Fruit fly (Drosophila melanogaster) whole organism, embryonic: ENCODE measurements around the gene CG10747.

Source experiments
- CG11085 ChIP-seq: fragments of 200-800 bp; sonication (Bioruptor generic); IDR thresholded peaks from 2 replicates; pipeline ENCODE4 v1.3.6; 2022; ENCODE audit warnings: missing biosample characterization, missing genetic modification characterization
- CG14014 ChIP-seq: fragments of 200-800 bp; sonication (Bioruptor generic); IDR thresholded peaks from 2 replicates; pipeline ENCODE4 v1.3.6; 2022; ENCODE audit warnings: missing biosample characterization, missing genetic modification characterization
- CG14860 ChIP-seq: fragments of 200-800 bp; sonication (Bioruptor generic); IDR thresholded peaks from 3 replicates; pipeline ENCODE4 v1.3.6; 2022; ENCODE audit warnings: missing biosample characterization, missing genetic modification characterization; ENCODE audit not compliant: partially characterized antibody
- CG15479 ChIP-seq: fragments of 200-800 bp; sonication (Bioruptor generic); optimal IDR thresholded peaks from 3 replicates; lab custom pipeline; 2019; ENCODE audit warnings: missing biosample characterization, mild to moderate bottlenecking, missing genetic modification characterization, moderate library complexity
- CG1603 ChIP-seq: fragments of 200-800 bp; sonication (Bioruptor generic); optimal IDR thresholded peaks from 2 replicates; lab custom pipeline; 2019; ENCODE audit warnings: missing biosample characterization, mild to moderate bottlenecking, missing genetic modification characterization, moderate library complexity
- CG17186 ChIP-seq: fragments of 200-800 bp; sonication (Bioruptor generic); optimal IDR thresholded peaks from 3 replicates; lab custom pipeline; 2017; ENCODE audit warnings: missing biosample characterization, missing genetic modification reagents, missing genetic modification characterization
- CG17385 ChIP-seq: fragments of 200-800 bp; sonication (Bioruptor generic); optimal IDR thresholded peaks from 3 replicates; lab custom pipeline; 2018; ENCODE audit warnings: missing biosample characterization, mild to moderate bottlenecking, missing genetic modification characterization
- CG17829 ChIP-seq: fragments of 200-800 bp; optimal IDR thresholded peaks from 2 replicates; lab custom pipeline; 2019; ENCODE audit warnings: missing biosample characterization, mild to moderate bottlenecking, missing genetic modification characterization, moderate library complexity
- CG18011 ChIP-seq: fragments of 200-800 bp; sonication (Bioruptor generic); optimal IDR thresholded peaks from 2 replicates; lab custom pipeline; 2017; ENCODE audit warnings: missing biosample characterization, missing genetic modification characterization, mild to moderate bottlenecking, moderate library complexity, missing genotype
- CG18619 ChIP-seq: fragments of 200-800 bp; sonication (Bioruptor generic); optimal IDR thresholded peaks from 3 replicates; lab custom pipeline; 2017; ENCODE audit warnings: missing biosample characterization, mild to moderate bottlenecking, missing genetic modification characterization
- CG2129 ChIP-seq: fragments of 200-800 bp; sonication (Bioruptor generic); IDR thresholded peaks from 2 replicates; pipeline ENCODE4 v1.3.6; 2022; ENCODE audit warnings: missing biosample characterization, missing genetic modification characterization; ENCODE audit not compliant: partially characterized antibody
- CG30020 ChIP-seq: fragments of 200-800 bp; optimal IDR thresholded peaks from 2 replicates; lab custom pipeline; 2019; ENCODE audit warnings: missing biosample characterization, mild to moderate bottlenecking, missing genetic modification characterization, moderate library complexity
- CG30403 ChIP-seq: fragments of 200-800 bp; sonication (Bioruptor generic); optimal IDR thresholded peaks from 3 replicates; lab custom pipeline; 2016; ENCODE audit warnings: missing biosample characterization, missing genetic modification characterization
- CG31441 ChIP-seq: fragments of 200-800 bp; sonication (Bioruptor generic); IDR thresholded peaks from 2 replicates; pipeline ENCODE4 v1.3.6; 2022; ENCODE audit warnings: missing biosample characterization, missing genetic modification characterization
- CG3281 ChIP-seq: fragments of 200-800 bp; sonication (Bioruptor generic); optimal IDR thresholded peaks from 3 replicates; lab custom pipeline; 2017; ENCODE audit warnings: missing biosample characterization, mild to moderate bottlenecking, missing genetic modification characterization
- CG33213 ChIP-seq: fragments of 200-800 bp; sonication (Bioruptor generic); optimal IDR thresholded peaks from 3 replicates; lab custom pipeline; 2016; ENCODE audit warnings: missing biosample characterization, missing genetic modification characterization
- CG33557 ChIP-seq: fragments of 200-800 bp; sonication (Bioruptor generic); optimal IDR thresholded peaks from 2 replicates; lab custom pipeline; 2019; ENCODE audit warnings: missing biosample characterization, mild to moderate bottlenecking, missing genetic modification characterization, moderate library complexity
- CG4424 ChIP-seq: fragments of 200-800 bp; sonication (Bioruptor generic); optimal IDR thresholded peaks from 3 replicates; lab custom pipeline; 2016; ENCODE audit warnings: missing biosample characterization, missing genetic modification characterization
- CG6654 ChIP-seq: fragments of 200-800 bp; sonication (Bioruptor generic); optimal IDR thresholded peaks from 2 replicates; lab custom pipeline; 2017; ENCODE audit warnings: missing biosample characterization, mild to moderate bottlenecking, missing genetic modification characterization
- CG6854 ChIP-seq: fragments of 200-800 bp; sonication (Bioruptor generic); optimal IDR thresholded peaks from 3 replicates; lab custom pipeline; 2017; ENCODE audit warnings: missing biosample characterization, mild to moderate bottlenecking, missing genetic modification characterization
- CG7963 ChIP-seq: fragments of 200-800 bp; sonication (Bioruptor generic); IDR thresholded peaks from 3 replicates; pipeline ENCODE4 v1.3.6; 2022; ENCODE audit warnings: missing biosample characterization, missing genetic modification characterization; ENCODE audit not compliant: partially characterized antibody
- CG9817 ChIP-seq: fragments of 200-800 bp; sonication (Bioruptor generic); optimal IDR thresholded peaks from 2 replicates; lab custom pipeline; 2018; ENCODE audit warnings: missing biosample characterization, mild to moderate bottlenecking, missing genetic modification characterization, moderate library complexity
- CHES-1-like ChIP-seq: fragments of 200-800 bp; sonication (Bioruptor generic); optimal IDR thresholded peaks from 2 replicates; lab custom pipeline; 2016; ENCODE audit warnings: missing biosample characterization, missing genetic modification characterization
- Dp ChIP-seq: fragments of 200-800 bp; sonication (Bioruptor generic); optimal IDR thresholded peaks from 2 replicates; lab custom pipeline; 2018; ENCODE audit warnings: missing biosample characterization, mild to moderate bottlenecking, missing genetic modification characterization, moderate library complexity
- Ets65A ChIP-seq: fragments of 200-800 bp; sonication (Bioruptor generic); peaks from one replicate; lab custom pipeline; 2016; ENCODE audit warnings: missing biosample characterization, missing genetic modification characterization
- HmgZ ChIP-seq: fragments of 200-800 bp; sonication (Bioruptor generic); optimal IDR thresholded peaks from 2 replicates; lab custom pipeline; 2018; ENCODE audit warnings: missing biosample characterization, mild to moderate bottlenecking, missing genetic modification characterization
- PHDP ChIP-seq: fragments of 200-800 bp; sonication (Bioruptor generic); optimal IDR thresholded peaks from 3 replicates; lab custom pipeline; 2018; ENCODE audit warnings: missing biosample characterization, mild to moderate bottlenecking, missing genetic modification characterization, moderate library complexity
- Tbp ChIP-seq: fragments of >200 bp; optimal IDR thresholded peaks from 2 replicates; lab custom pipeline; 2018; ENCODE audit warnings: missing biosample characterization, missing genetic modification characterization
- Trl ChIP-seq, 3 experiments: fragments of >200 bp in 2 of 3; fragments of 200-800 bp in 1 of 3; sonication (Bioruptor generic) in 1 of 3; optimal IDR thresholded peaks; 2 replicates in 1 of 3; 3 replicates in 2 of 3; lab custom pipeline; 2016 to 2017; ENCODE audit warnings: missing biosample characterization in 1 of 3, missing genetic modification characterization in 1 of 3
- chif ChIP-seq, 2 experiments: fragments of 200-800 bp; sonication (Bioruptor generic); optimal IDR thresholded peaks; 3 replicates each; lab custom pipeline; 2016; ENCODE audit warnings: missing biosample characterization in 2 of 2, missing genetic modification characterization in 2 of 2
- dimm ChIP-seq: fragments of 200-800 bp; sonication (Bioruptor generic); IDR thresholded peaks from 2 replicates; pipeline ENCODE4 v1.3.6; 2022; ENCODE audit warnings: missing biosample characterization, missing genetic modification characterization
- esg ChIP-seq: fragments of 200-800 bp; sonication (Bioruptor generic); conservative IDR thresholded peaks from 2 replicates; pipeline ENCODE4 v1.3.6; 2022; ENCODE audit warnings: missing biosample characterization, missing genetic modification characterization
- ftz-f1 ChIP-seq: fragments of 200-800 bp; sonication (Bioruptor generic); optimal IDR thresholded peaks from 2 replicates; lab custom pipeline; 2016; ENCODE audit warnings: missing biosample characterization, missing genetic modification characterization
- grau ChIP-seq: fragments of 200-800 bp; optimal IDR thresholded peaks from 3 replicates; lab custom pipeline; 2019; ENCODE audit warnings: missing biosample characterization, mild to moderate bottlenecking, missing genetic modification characterization, moderate library complexity
- grn ChIP-seq: fragments of 200-800 bp; sonication (Bioruptor generic); optimal IDR thresholded peaks from 3 replicates; lab custom pipeline; 2017; ENCODE audit warnings: missing biosample characterization, missing genetic modification characterization
- hb ChIP-seq: fragments of 200-800 bp; sonication (Bioruptor generic); IDR thresholded peaks from 3 replicates; pipeline ENCODE4 v1.3.6; 2022; ENCODE audit warnings: missing biosample characterization, missing genetic modification characterization; ENCODE audit not compliant: partially characterized antibody
- ind ChIP-seq: fragments of 200-800 bp; sonication (Bioruptor generic); optimal IDR thresholded peaks from 3 replicates; lab custom pipeline; 2016; ENCODE audit warnings: missing biosample characterization, missing genetic modification characterization
- insv ChIP-seq, 2 experiments: fragments of 200-800 bp; sonication (Bioruptor generic); optimal IDR thresholded peaks; 3 replicates each; lab custom pipeline; 2016 to 2018; ENCODE audit warnings: missing biosample characterization in 2 of 2, missing genetic modification characterization in 2 of 2
- lola ChIP-seq, 3 experiments: fragments of >200 bp in 2 of 3; fragments of 200-800 bp in 1 of 3; sonication (Bioruptor generic) in 1 of 3; optimal IDR thresholded peaks; 2 replicates each; lab custom pipeline; 2017 to 2019; ENCODE audit warnings: missing biosample characterization in 3 of 3, missing genetic modification characterization in 3 of 3, mild to moderate bottlenecking in 1 of 3, moderate library complexity in 1 of 3
- pfk ChIP-seq: fragments of 200-800 bp; sonication (Bioruptor generic); optimal IDR thresholded peaks from 2 replicates; lab custom pipeline; 2018; ENCODE audit warnings: missing biosample characterization, mild to moderate bottlenecking, missing genetic modification characterization, moderate library complexity
- rib ChIP-seq: fragments of 200-800 bp; sonication (Bioruptor generic); IDR thresholded peaks from 2 replicates; pipeline ENCODE4 v1.3.6; 2022; ENCODE audit warnings: missing biosample characterization, missing genetic modification characterization
- scrt ChIP-seq: fragments of 200-800 bp; sonication (Bioruptor generic); optimal IDR thresholded peaks from 2 replicates; lab custom pipeline; 2018; ENCODE audit warnings: missing biosample characterization, mild to moderate bottlenecking, missing genetic modification characterization, moderate library complexity
- sens ChIP-seq: fragments of 200-800 bp; sonication (Bioruptor generic); peaks from one replicate; lab custom pipeline; 2016; ENCODE audit warnings: missing biosample characterization, missing genetic modification characterization
- sr ChIP-seq: fragments of 200-800 bp; sonication (Bioruptor generic); IDR thresholded peaks from 3 replicates; pipeline ENCODE4 v1.3.6; 2022; ENCODE audit warnings: missing biosample characterization, missing genetic modification characterization
- ssp ChIP-seq: fragments of 200-800 bp; sonication (Bioruptor generic); IDR thresholded peaks from 2 replicates; pipeline ENCODE4 v1.3.6; 2022; ENCODE audit warnings: missing biosample characterization, missing genetic modification characterization
- unpg ChIP-seq: fragments of 200-800 bp; sonication (Bioruptor generic); optimal IDR thresholded peaks from 3 replicates; lab custom pipeline; 2018; ENCODE audit warnings: missing biosample characterization, mild to moderate bottlenecking, missing genetic modification characterization, moderate library complexity
- vnd ChIP-seq: fragments of 200-800 bp; sonication (Bioruptor generic); IDR thresholded peaks from 3 replicates; pipeline ENCODE4 v1.3.6; 2022; ENCODE audit warnings: missing biosample characterization, missing genetic modification characterization; ENCODE audit not compliant: partially characterized antibody
- vvl ChIP-seq: fragments of 200-800 bp; sonication (Bioruptor generic); IDR thresholded peaks from 2 replicates; pipeline ENCODE4 v1.3.6; 2022; ENCODE audit warnings: missing biosample characterization, missing genetic modification characterization
- zfh2 ChIP-seq: fragments of 200-800 bp; sonication (Bioruptor generic); optimal IDR thresholded peaks from 2 replicates; lab custom pipeline; 2016; ENCODE audit warnings: missing biosample characterization, missing genetic modification characterization

CG10747 gene

DNA sequence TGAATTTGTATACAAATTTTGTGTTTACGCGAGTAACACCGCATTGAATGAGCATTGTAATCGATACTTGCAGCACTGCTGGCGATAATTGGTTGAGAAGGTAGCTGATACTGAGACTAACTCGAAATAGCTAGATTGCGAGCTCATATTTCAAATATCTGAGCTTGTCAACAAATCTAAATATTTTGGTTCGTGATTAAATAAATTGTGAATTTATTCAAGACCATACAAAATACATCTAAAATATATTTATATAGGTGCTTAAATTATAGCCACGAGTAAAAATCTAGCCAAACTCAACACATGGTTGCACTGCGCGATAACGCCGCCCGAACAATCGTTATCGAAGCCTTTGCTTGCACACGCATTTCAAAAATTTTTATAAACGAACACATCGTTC, 2.6 kb upstream of the CG10747 start, which contains the start of the genes Taf13 and nesd (continued):
- TF ChIP-seq pfk (GFP tag; lab: Kevin White, UChicago) (no peak), CHES-1-like (GFP tag; lab: Kevin White, UChicago) (peak; percentile 4), CG6854 (GFP tag; lab: Kevin White, UChicago) (no peak), scrt (GFP tag; lab: Kevin White, UChicago) (no peak), CG30020 (tag; lab: Kevin White, UChicago) (peak; percentile 80), hb (GFP tag; lab: Robert Waterston, UW) (peak; percentile 55; the same call in 1 of the 3 replicates), CG2129 (GFP tag; lab: Robert Waterston, UW) (peak; percentile 58; the same call in 1 of the 2 replicates), unpg (GFP tag; lab: Kevin White, UChicago) (peak; percentile 26), esg (GFP tag; lab: Robert Waterston, UW) (no peak), rib (GFP tag; lab: Robert Waterston, UW) (peak; percentile 56; the same call in 1 of the 2 replicates), dimm (GFP tag; lab: Robert Waterston, UW) (no peak), sr (GFP tag; lab: Robert Waterston, UW) (no peak), CG15479 (GFP tag; lab: Kevin White, UChicago) (peak; percentile 29), Trl (optimal IDR thresholded peaks at IDR 0.05; lab: Kevin White, UChicago) (no peak), Trl (GFP tag; optimal IDR thresholded peaks at IDR 0.05; lab: Kevin White, UChicago) (peak; percentile 3), ssp (GFP tag; lab: Robert Waterston, UW) (0 out of 2 replicates have a peak, but pooled peaks have one; percentile 26), ind (GFP tag; lab: Kevin White, UChicago) (peak; percentile 21), CG17186 (GFP tag; lab: Kevin White, UChicago) (peak; percentile 71), CG33557 (GFP tag; lab: Kevin White, UChicago) (peak; percentile 30), ftz-f1 (GFP tag; lab: Kevin White, UChicago) (no peak), Ets65A (no peak), CG1603 (tag; lab: Kevin White, UChicago) (peak; percentile 29), grn (GFP tag; lab: Kevin White, UChicago) (no peak), PHDP (tag; lab: Kevin White, UChicago) (peak; percentile 51), vnd (GFP tag; lab: Robert Waterston, UW) (peak; percentile 78), CG31441 (peak; percentile 50; the same call in 1 of the 2 replicates), Dp (GFP tag; lab: Kevin White, UChicago) (peak; percentile 85), HmgZ (peak; percentile 68), CG18011 (peak; percentile 9), vvl (GFP tag; lab: Robert Waterston, UW) (peak; percentile 16; the same call in 1 of the 2 replicates), CG9817 (tag; lab: Kevin White, UChicago) (peak; percentile 47), CG33213 (GFP tag; lab: Kevin White, UChicago) (peak; percentile 18), CG18619 (peak; percentile 1), Tbp (GFP tag; lab: Kevin White, UChicago) (no peak), CG17385 (GFP tag; lab: Kevin White, UChicago) (peak; percentile 16), CG7963 (GFP tag; lab: Robert Waterston, UW) (peak; percentile 49; the same call in 2 of the 3 replicates), CG11085 (GFP tag; lab: Robert Waterston, UW) (no peak), lola (GFP tag; optimal IDR thresholded peaks at IDR 0.05; lab: Kevin White, UChicago) (peak in 1 of 3 experiments; percentile 46), CG3281 (peak; percentile 29), grau (tag; lab: Kevin White, UChicago) (peak; percentile 66), CG14014 (GFP tag; lab: Robert Waterston, UW) (no peak), sens (GFP tag; lab: Kevin White, UChicago) (peak; percentile 87), chif (GFP tag; optimal IDR thresholded peaks at IDR 0.05; lab: Kevin White, UChicago) (peak in 1 of 2 experiments; percentile 26), zfh2 (GFP tag; lab: Kevin White, UChicago) (peak; percentile 31), CG4424 (GFP tag; lab: Kevin White, UChicago) (peak; percentile 38), CG17829 (tag; lab: Kevin White, UChicago) (peak; percentile 70), CG14860 (GFP tag; lab: Robert Waterston, UW) (peak; percentile 82), insv (GFP tag; optimal IDR thresholded peaks at IDR 0.05; lab: Kevin White, UChicago) (peak in 1 of 2 experiments; percentile 25), CG30403 (GFP tag; lab: Kevin White, UChicago) (peak; percentile 62), CG6654 (no peak)
